Worm (Caenorhabditis elegans) whole organism, early embryonic: ENCODE results near the gene K09E9.1.

Source experiments
- B0310.2 ChIP-seq: sonication (generic microtip); optimal IDR thresholded peaks from 2 replicates; lab custom pipeline; 2016; ENCODE audit warnings: mild to moderate bottlenecking, missing genetic modification characterization, missing compliant biosample characterization
- F13C5.2 ChIP-seq: sonication (generic microtip); optimal IDR thresholded peaks from 2 replicates; lab custom pipeline; 2017; ENCODE audit warnings: mild to moderate bottlenecking, missing genetic modification characterization, inconsistent platforms, missing compliant biosample characterization
- aly-1 ChIP-seq: sonication (generic microtip); optimal IDR thresholded peaks from 2 replicates; lab custom pipeline; 2016; ENCODE audit warnings: missing genetic modification characterization, missing compliant biosample characterization
- ama-1 ChIP-seq: fragments of 150-350 bp; optimal IDR thresholded peaks from 2 replicates; lab custom pipeline; 2014
- ceh-13 ChIP-seq: fragments of 200-800 bp; sonication (Bioruptor generic); optimal IDR thresholded peaks from 2 replicates; lab custom pipeline; 2018; ENCODE audit warnings: mild to moderate bottlenecking, missing genetic modification characterization, missing compliant biosample characterization
- ceh-36 ChIP-seq: sonication (generic microtip); optimal IDR thresholded peaks from 2 replicates; lab custom pipeline; 2016; ENCODE audit warnings: missing genetic modification characterization, inconsistent platforms, missing compliant biosample characterization
- ets-7 ChIP-seq: sonication (generic microtip); optimal IDR thresholded peaks from 2 replicates; lab custom pipeline; 2016; ENCODE audit warnings: missing genotype, missing genetic modification characterization, missing compliant biosample characterization
- flt-1 ChIP-seq: fragments of 200-800 bp; sonication (Bioruptor generic); IDR thresholded peaks from 2 replicates; pipeline ENCODE4 v1.3.6; 2022; ENCODE audit warnings: missing genetic modification characterization, missing compliant biosample characterization
- hmbx-1 ChIP-seq: sonication (generic microtip); optimal IDR thresholded peaks from 2 replicates; lab custom pipeline; 2016; ENCODE audit warnings: mild to moderate bottlenecking, missing genetic modification characterization, missing compliant biosample characterization
- hmg-4 ChIP-seq: fragments of 200-800 bp; sonication (Bioruptor generic); optimal IDR thresholded peaks from 2 replicates; lab custom pipeline; 2018; ENCODE audit warnings: mild to moderate bottlenecking, missing genetic modification characterization, missing compliant biosample characterization
- hnd-1 ChIP-seq: sonication (generic microtip); optimal IDR thresholded peaks from 2 replicates; lab custom pipeline; 2016; ENCODE audit warnings: missing genetic modification characterization, missing compliant biosample characterization
- pes-1 ChIP-seq: fragments of 200-800 bp; sonication (Bioruptor generic); IDR thresholded peaks from 2 replicates; pipeline ENCODE4 v1.3.6; 2022; ENCODE audit warnings: missing genetic modification reagents, missing genetic modification characterization, missing compliant biosample characterization
- scrt-1 ChIP-seq: fragments of 200-800 bp; sonication (Bioruptor generic); IDR thresholded peaks from 2 replicates; pipeline ENCODE4 v1.3.6; 2022; ENCODE audit warnings: missing genetic modification characterization, missing compliant biosample characterization
- sea-1 ChIP-seq: fragments of 200-800 bp; sonication (Bioruptor generic); conservative IDR thresholded peaks from 2 replicates; pipeline ENCODE4 v1.3.6; 2022; ENCODE audit warnings: missing genetic modification characterization, missing compliant biosample characterization
- tbx-11 ChIP-seq: fragments of 200-800 bp; sonication (Bioruptor generic); IDR thresholded peaks from 2 replicates; pipeline ENCODE4 v1.3.6; 2022; ENCODE audit warnings: missing genetic modification characterization, missing compliant biosample characterization
- tbx-37 ChIP-seq: fragments of 200-800 bp; sonication (Bioruptor generic); conservative IDR thresholded peaks from 2 replicates; pipeline ENCODE4 v1.3.6; 2022; ENCODE audit warnings: missing genetic modification reagents, missing genetic modification characterization, missing compliant biosample characterization
- tra-4 ChIP-seq: sonication (generic microtip); optimal IDR thresholded peaks from 2 replicates; lab custom pipeline; 2017; ENCODE audit warnings: missing genetic modification characterization, missing compliant biosample characterization

The K09E9.1 gene

ce11 chrX:15626119-15626850, 6.0 kb downstream of the K09E9.1 start:
- TF ChIP-seq hmbx-1 (tag; lab: Kevin White, UChicago) = no peak
- TF ChIP-seq tbx-11 (GFP tag; lab: Robert Waterston, UW) = no peak
- TF ChIP-seq B0310.2 = no peak
- no peak for TF ChIP-seq scrt-1 (GFP tag; lab: Robert Waterston, UW)
- no peak for TF ChIP-seq pes-1 (GFP tag; lab: Robert Waterston, UW)
- TF ChIP-seq sea-1 (GFP tag; lab: Robert Waterston, UW) = no peak
- TF ChIP-seq aly-1 (tag; lab: Kevin White, UChicago) = no peak
- TF ChIP-seq ceh-36 (tag; lab: Kevin White, UChicago) = no peak
- TF ChIP-seq F13C5.2 = no peak
- TF ChIP-seq hnd-1 (tag; lab: Kevin White, UChicago) = no peak
- TF ChIP-seq flt-1 = no peak
- TF ChIP-seq tra-4 (tag; lab: Kevin White, UChicago) = no peak
- TF ChIP-seq hmg-4 (GFP tag; lab: Kevin White, UChicago) = no peak

- TF ChIP-seq ceh-36 (tag; lab: Kevin White, UChicago) (no peak), sea-1 (GFP tag; lab: Robert Waterston, UW) (no peak), tra-4 (tag; lab: Kevin White, UChicago) (no peak), hmg-4 (GFP tag; lab: Kevin White, UChicago) (no peak), tbx-37 (GFP tag; lab: Robert Waterston, UW) (no peak), ama-1 (lab: Kevin White, UChicago) (no peak), B0310.2 (no peak), ceh-13 (GFP tag; lab: Kevin White, UChicago) (no peak), F13C5.2 (no peak), hmbx-1 (tag; lab: Kevin White, UChicago) (no peak), flt-1 (no peak), aly-1 (tag; lab: Kevin White, UChicago) (no peak)
Observed at ce11 chrX:15627814-15628213, 7.5 kb downstream of the K09E9.1 start.

ce11 chrX:15628945-15629344, 8.6 kb downstream of the K09E9.1 start:
- TF ChIP-seq B0310.2 (no peak), ama-1 (lab: Kevin White, UChicago) (no peak), tra-4 (tag; lab: Kevin White, UChicago) (no peak), pes-1 (GFP tag; lab: Robert Waterston, UW) (no peak), sea-1 (GFP tag; lab: Robert Waterston, UW) (no peak), hmg-4 (GFP tag; lab: Kevin White, UChicago) (no peak), hnd-1 (tag; lab: Kevin White, UChicago) (no peak), F13C5.2 (no peak), hmbx-1 (tag; lab: Kevin White, UChicago) (no peak), tbx-11 (GFP tag; lab: Robert Waterston, UW) (no peak), tbx-37 (GFP tag; lab: Robert Waterston, UW) (no peak), scrt-1 (GFP tag; lab: Robert Waterston, UW) (no peak), ets-7 (tag; lab: Kevin White, UChicago) (no peak), ceh-36 (tag; lab: Kevin White, UChicago) (no peak), flt-1 (no peak), ceh-13 (GFP tag; lab: Kevin White, UChicago) (no peak), aly-1 (tag; lab: Kevin White, UChicago) (no peak)

- TF ChIP-seq ceh-13 (GFP tag; lab: Kevin White, UChicago) = no peak
- no peak for TF ChIP-seq hmg-4 (GFP tag; lab: Kevin White, UChicago)
- no peak for TF ChIP-seq flt-1
- TF ChIP-seq pes-1 (GFP tag; lab: Robert Waterston, UW) = no peak
- no peak for TF ChIP-seq hnd-1 (tag; lab: Kevin White, UChicago)
- no peak for TF ChIP-seq scrt-1 (GFP tag; lab: Robert Waterston, UW)
- TF ChIP-seq sea-1 (GFP tag; lab: Robert Waterston, UW) = no peak
Observed at ce11 chrX:15629615-15630014, 9.3 kb downstream of the K09E9.1 start.

ce11 chrX:15630340-15630739, 10.0 kb downstream of the K09E9.1 start, which contains the start of gene K09E9.4:
Gene K09E9.4 (minus strand): TSS chrX:15630440.
- TF ChIP-seq F13C5.2 (no peak), ama-1 (lab: Kevin White, UChicago) (no peak), aly-1 (tag; lab: Kevin White, UChicago) (no peak), hnd-1 (tag; lab: Kevin White, UChicago) (no peak), sea-1 (GFP tag; lab: Robert Waterston, UW) (no peak)

ce11 chrX:15630790-15631204, 10.5 kb downstream of the K09E9.1 start:
- TF ChIP-seq scrt-1 (GFP tag; lab: Robert Waterston, UW) = no peak
- peak; percentile 19 for TF ChIP-seq F13C5.2

ce11 chrX:15633964-15634363, 13.7 kb downstream of the K09E9.1 start:
- TF ChIP-seq ceh-13 (GFP tag; lab: Kevin White, UChicago) = no peak
- no peak for TF ChIP-seq F13C5.2
- no peak for TF ChIP-seq hmbx-1 (tag; lab: Kevin White, UChicago)
- no peak for TF ChIP-seq pes-1 (GFP tag; lab: Robert Waterston, UW)
- no peak for TF ChIP-seq aly-1 (tag; lab: Kevin White, UChicago)
- TF ChIP-seq tbx-37 (GFP tag; lab: Robert Waterston, UW) = no peak
- no peak for TF ChIP-seq tbx-11 (GFP tag; lab: Robert Waterston, UW)

ce11 chrX:15640603-15641002, 20.3 kb downstream of the K09E9.1 start, which contains the start of gene K09E9.7:
Gene K09E9.7 (plus strand): TSS chrX:15640903.
- no peak for TF ChIP-seq hmg-4 (GFP tag; lab: Kevin White, UChicago)
- TF ChIP-seq tra-4 (tag; lab: Kevin White, UChicago) = no peak
- TF ChIP-seq scrt-1 (GFP tag; lab: Robert Waterston, UW) = no peak
- no peak for TF ChIP-seq tbx-11 (GFP tag; lab: Robert Waterston, UW)
- TF ChIP-seq hmbx-1 (tag; lab: Kevin White, UChicago) = no peak
- no peak for TF ChIP-seq hnd-1 (tag; lab: Kevin White, UChicago)
- TF ChIP-seq F13C5.2 = no peak
- TF ChIP-seq ets-7 (tag; lab: Kevin White, UChicago) = no peak
- no peak for TF ChIP-seq ama-1 (lab: Kevin White, UChicago)
- TF ChIP-seq aly-1 (tag; lab: Kevin White, UChicago) = no peak
- no peak for TF ChIP-seq sea-1 (GFP tag; lab: Robert Waterston, UW)
- no peak for TF ChIP-seq ceh-36 (tag; lab: Kevin White, UChicago)
- TF ChIP-seq flt-1 = no peak
